Worm (Caenorhabditis elegans) whole organism, young adult: ENCODE results near the gene unc-52.

Experiments used
- C06A6.2 ChIP-seq: fragments of 200-800 bp; sonication (Bioruptor generic); conservative IDR thresholded peaks from 2 replicates; pipeline ENCODE4 v1.3.6; 2022; ENCODE audit warnings: missing genetic modification characterization, missing compliant biosample characterization
- unc-62 ChIP-seq: fragments of 150-350 bp; optimal IDR thresholded peaks from 2 replicates; lab custom pipeline; 2014; ENCODE audit warnings: missing biosample characterization, missing genetic modification reagents, missing genetic modification characterization

ce11 chrII:14622758-14623157, 61.5 kb downstream of the unc-52 start, which contains the start of gene mltn-10:
- no peak for TF ChIP-seq unc-62 (GFP tag; lab: Kevin White, UChicago)
- TF ChIP-seq C06A6.2, result no peak
